Fruit fly (Drosophila melanogaster) whole organism: ENCODE results near the gene Ndae1.

Source experiments
- pan ChIP-seq: fragments of >200 bp; optimal IDR thresholded peaks from 2 replicates; lab custom pipeline; 2017
- psq ChIP-seq: fragments of >200 bp; optimal IDR thresholded peaks from 2 replicates; lab custom pipeline; 2017

DNA sequence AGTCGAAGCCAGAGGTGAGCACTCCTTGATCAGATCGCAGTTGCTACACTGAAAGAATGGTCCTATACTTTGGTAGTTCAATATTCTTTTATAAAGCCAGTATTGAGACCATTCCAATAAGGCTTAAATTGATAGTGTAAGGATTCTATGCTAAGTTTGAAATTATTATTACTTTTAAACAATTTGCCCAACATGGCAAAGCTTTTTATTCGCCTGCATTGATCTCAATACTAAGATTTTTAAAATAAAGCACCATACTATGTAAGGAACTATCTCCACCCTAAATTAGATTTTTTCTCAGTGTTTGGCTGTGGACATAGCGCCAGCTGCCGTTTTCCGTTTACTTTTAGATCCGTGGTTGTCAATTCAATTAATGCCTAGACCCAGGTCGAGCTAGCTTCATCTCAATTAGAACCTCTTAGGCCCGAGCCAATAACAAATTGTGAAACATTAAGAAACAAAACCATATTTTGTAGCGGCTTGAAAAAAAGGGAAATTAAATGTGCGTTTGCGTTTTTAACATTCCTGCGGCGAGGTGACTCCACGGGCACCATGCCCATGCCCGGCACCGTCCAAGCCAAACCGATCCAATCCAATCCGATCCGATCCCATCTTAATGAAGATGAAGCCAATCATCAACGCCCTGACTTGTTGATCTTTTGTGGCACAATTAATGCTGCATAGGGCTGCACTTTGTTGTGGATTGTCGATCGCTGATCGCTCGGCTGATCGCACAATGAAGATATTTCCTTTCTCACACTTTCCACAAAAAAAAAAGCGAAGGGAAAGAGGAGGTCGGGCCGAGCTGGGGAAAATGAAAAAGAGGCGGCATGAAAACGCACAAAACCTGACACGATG is 44.6 kb upstream of the Ndae1 start:
- TF ChIP-seq pan: no peak
- no peak for TF ChIP-seq psq (lab: Kevin White, UChicago)
